Fruit fly (Drosophila melanogaster) whole organism, prepupa: Measurements from ENCODE around the gene mAChR-B.

Experiments
- CG11294 ChIP-seq: fragments of 200-800 bp; sonication (Bioruptor generic); IDR thresholded peaks from 2 replicates; pipeline ENCODE4 v1.3.6; 2022; ENCODE audit warnings: missing biosample characterization, missing genetic modification characterization
- CG15336 ChIP-seq: fragments of 200-800 bp; sonication (Bioruptor generic); IDR thresholded peaks from 2 replicates; pipeline ENCODE4 v1.3.6; 2022; ENCODE audit warnings: missing biosample characterization, missing genetic modification characterization
- CG16779 ChIP-seq: fragments of 200-800 bp; sonication (Bioruptor generic); optimal IDR thresholded peaks from 3 replicates; lab custom pipeline; 2017; ENCODE audit warnings: missing biosample characterization, mild to moderate bottlenecking, missing genetic modification characterization
- CG32006 ChIP-seq: fragments of 200-800 bp; sonication (Bioruptor generic); optimal IDR thresholded peaks from 3 replicates; lab custom pipeline; 2017; ENCODE audit warnings: missing biosample characterization, mild to moderate bottlenecking, missing genetic modification characterization
- CG7368 ChIP-seq: fragments of 200-800 bp; sonication (Bioruptor generic); optimal IDR thresholded peaks from 3 replicates; lab custom pipeline; 2016; ENCODE audit warnings: missing biosample characterization, missing genetic modification characterization
- Gug ChIP-seq: fragments of 200-800 bp; sonication (Bioruptor generic); IDR thresholded peaks from 2 replicates; pipeline ENCODE4 v1.3.6; 2022; ENCODE audit warnings: missing biosample characterization, missing genetic modification characterization
- OdsH ChIP-seq: fragments of 200-800 bp; sonication (Bioruptor generic); optimal IDR thresholded peaks from 3 replicates; lab custom pipeline; 2016; ENCODE audit warnings: missing biosample characterization, missing genetic modification characterization
- Sox102F ChIP-seq: fragments of 200-800 bp; sonication (Bioruptor generic); optimal IDR thresholded peaks from 2 replicates; lab custom pipeline; 2016; ENCODE audit warnings: missing biosample characterization, mild to moderate bottlenecking, missing genetic modification characterization
- achi ChIP-seq: fragments of 200-800 bp; sonication (Bioruptor generic); optimal IDR thresholded peaks from 3 replicates; lab custom pipeline; 2016; ENCODE audit warnings: missing biosample characterization, missing genetic modification characterization
- acj6 ChIP-seq: fragments of 200-800 bp; sonication (Bioruptor generic); optimal IDR thresholded peaks from 3 replicates; lab custom pipeline; 2016; ENCODE audit warnings: missing biosample characterization, missing genetic modification characterization
- dsx ChIP-seq: fragments of 200-800 bp; optimal IDR thresholded peaks from 3 replicates; lab custom pipeline; 2019; ENCODE audit warnings: missing biosample characterization, mild to moderate bottlenecking, missing genetic modification characterization, moderate library complexity; ENCODE audit not compliant: poor library complexity, severe bottlenecking

dm6 chr3R:8120338-8120662, 61.2 kb downstream of the mAChR-B start:
- no peak for TF ChIP-seq Gug (GFP tag; lab: Robert Waterston, UW)
- peak; percentile 34 for TF ChIP-seq CG32006 (GFP tag; lab: Kevin White, UChicago)
- TF ChIP-seq Sox102F (GFP tag; lab: Kevin White, UChicago), result no peak
- TF ChIP-seq achi (GFP tag; lab: Kevin White, UChicago), result no peak
- TF ChIP-seq dsx, result no peak
- no peak for TF ChIP-seq CG11294 (GFP tag; lab: Robert Waterston, UW)
- TF ChIP-seq CG15336 (GFP tag; lab: Robert Waterston, UW), result no peak
- TF ChIP-seq CG7368 (GFP tag; lab: Kevin White, UChicago), result no peak
- TF ChIP-seq acj6 (GFP tag; lab: Kevin White, UChicago), result no peak
- peak; percentile 73 for TF ChIP-seq OdsH (GFP tag; lab: Kevin White, UChicago)
- no peak for TF ChIP-seq CG16779 (tag; lab: Kevin White, UChicago)
